Worm (Caenorhabditis elegans) whole organism, L2 larva: ENCODE results near the gene srt-16.

Experiments
- R02D3.7 ChIP-seq: fragments of 150-350 bp; optimal IDR thresholded peaks from 2 replicates; lab custom pipeline; 2014; ENCODE audit warnings: missing biosample characterization, missing genetic modification characterization
- alr-1 ChIP-seq: fragments of 150-350 bp; optimal IDR thresholded peaks from 2 replicates; lab custom pipeline; 2014; ENCODE audit warnings: missing biosample characterization, missing genetic modification characterization
- ceh-82 ChIP-seq: fragments of 150-350 bp; optimal IDR thresholded peaks from 2 replicates; lab custom pipeline; 2014; ENCODE audit warnings: missing biosample characterization, missing genetic modification characterization
- dmd-4 ChIP-seq: sonication (generic microtip); optimal IDR thresholded peaks from 2 replicates; lab custom pipeline; 2017; ENCODE audit warnings: missing biosample characterization, missing genetic modification characterization
- egl-27 ChIP-seq: sonication (generic microtip); optimal IDR thresholded peaks from 3 replicates; lab custom pipeline; 2017; ENCODE audit warnings: missing biosample characterization, missing genetic modification reagents, missing genetic modification characterization
- fos-1 ChIP-seq: fragments of 150-350 bp; optimal IDR thresholded peaks from 2 replicates; lab custom pipeline; 2014; ENCODE audit warnings: missing biosample characterization, missing genetic modification characterization
- nhr-6 ChIP-seq: fragments of 150-350 bp; optimal IDR thresholded peaks from 2 replicates; lab custom pipeline; 2014; ENCODE audit warnings: missing biosample characterization, missing genetic modification characterization
- skn-1 ChIP-seq: sonication (generic microtip); optimal IDR thresholded peaks from 2 replicates; lab custom pipeline; 2017; ENCODE audit warnings: missing biosample characterization, missing genetic modification characterization
- unc-55 ChIP-seq: fragments of 150-350 bp; sonication (generic microtip); optimal IDR thresholded peaks from 3 replicates; lab custom pipeline; 2014; ENCODE audit warnings: missing biosample characterization, missing genetic modification reagents, missing genetic modification characterization

DNA sequence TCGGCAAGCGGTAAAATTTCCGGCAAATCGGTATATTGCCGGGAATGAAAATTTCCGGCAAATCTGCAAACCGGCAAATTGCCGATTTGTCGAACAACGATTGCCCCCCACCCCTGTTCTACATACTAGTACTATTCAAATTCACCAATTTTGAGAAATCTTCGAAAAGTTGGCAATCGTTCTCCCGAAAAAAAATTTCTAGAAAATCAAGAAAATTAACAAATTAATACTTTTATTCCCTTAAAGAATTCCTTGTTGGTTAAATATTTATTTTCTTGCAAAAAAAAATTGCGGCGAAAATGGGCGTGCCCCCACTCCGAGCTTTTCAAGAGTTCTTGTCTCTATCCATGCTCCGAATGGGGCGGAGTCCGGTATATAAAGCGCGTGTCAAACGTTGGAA is 10.1 kb downstream of the srt-16 start, which contains the start of gene C50H11.8:
- TF ChIP-seq R02D3.7: no peak
- TF ChIP-seq alr-1 (tag; lab: Kevin White, UChicago): no peak
- no peak for TF ChIP-seq egl-27
- no peak for TF ChIP-seq unc-55 (GFP tag; lab: Kevin White, UChicago)
- no peak for TF ChIP-seq ceh-82
- no peak for TF ChIP-seq fos-1
- TF ChIP-seq skn-1 (tag; lab: Kevin White, UChicago): no peak
- no peak for TF ChIP-seq nhr-6 (tag; lab: Kevin White, UChicago)
- TF ChIP-seq dmd-4 (tag; lab: Kevin White, UChicago): no peak
